Worm (Caenorhabditis elegans) whole organism, L4/young adult: Measurements from ENCODE around the gene W07E11.1.

ENCODE experiments used
- W03F9.2 ChIP-seq: fragments of 150-350 bp; optimal IDR thresholded peaks from 2 replicates; lab custom pipeline; 2014; ENCODE audit warnings: missing biosample characterization, missing genetic modification characterization
- dao-5 ChIP-seq: sonication (generic microtip); optimal IDR thresholded peaks from 2 replicates; lab custom pipeline; 2016; ENCODE audit warnings: missing genotype, missing genetic modification characterization, moderate library complexity, missing compliant biosample characterization
- him-1 ChIP-seq: sonication (generic microtip); optimal IDR thresholded peaks from 2 replicates; lab custom pipeline; 2016; ENCODE audit warnings: missing genotype, missing genetic modification reagents, missing genetic modification characterization, missing compliant biosample characterization

W07E11.1 gene

DNA sequence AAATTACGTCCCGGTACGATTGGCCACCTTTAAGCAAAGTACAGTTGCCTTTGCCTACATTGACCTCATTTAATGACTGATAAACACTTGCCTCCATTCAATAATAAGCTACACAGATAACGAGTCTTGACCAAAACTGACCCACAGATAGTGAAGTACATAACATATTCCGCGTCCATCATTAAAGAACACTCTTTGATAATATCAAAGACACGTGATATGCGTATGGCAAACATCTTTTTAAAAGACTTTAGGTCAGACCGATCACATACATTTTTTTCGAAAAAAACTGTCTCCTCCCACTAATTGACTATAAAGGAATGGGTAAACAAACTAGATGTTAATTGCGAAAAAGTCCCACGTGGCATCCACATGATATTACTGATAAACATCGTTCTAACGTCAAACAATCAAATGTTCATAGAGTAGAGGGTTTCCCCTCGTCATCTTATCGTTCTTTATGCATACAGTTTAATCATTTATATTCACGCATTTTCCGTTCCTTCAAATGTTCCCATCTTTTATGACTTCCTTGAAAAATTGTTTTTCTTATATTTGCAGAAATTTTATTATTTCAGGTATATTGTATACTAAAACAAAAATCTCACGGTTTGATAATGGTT lies at the start of gene W07E11.1:
W07E11.1 (plus strand) TSS at position 573 of the 623 bp plus-strand sequence.
- no peak for TF ChIP-seq W03F9.2 (tag; lab: Kevin White, UChicago)
- no peak for TF ChIP-seq dao-5 (tag; lab: Kevin White, UChicago)
- TF ChIP-seq him-1 (tag; lab: Kevin White, UChicago) = no peak

DNA sequence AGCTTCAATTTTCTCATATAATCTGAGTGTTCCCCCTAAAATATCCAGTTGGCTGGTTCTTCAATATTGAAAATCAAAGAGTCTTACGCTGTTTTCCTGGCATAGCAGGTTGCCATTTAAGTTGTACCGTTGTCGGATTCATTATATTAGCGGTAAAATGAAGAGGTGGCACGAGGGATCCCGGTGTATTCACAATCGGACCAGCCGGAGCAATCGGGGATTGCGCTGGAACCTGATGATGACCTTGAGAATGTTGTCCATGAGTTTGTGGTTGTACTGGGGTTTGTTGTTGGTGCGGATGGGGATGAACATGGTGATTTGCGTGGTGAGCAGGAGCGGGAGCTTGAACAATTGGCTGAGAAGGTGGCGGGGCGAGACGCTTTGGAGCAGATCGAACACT lies 39.9 kb upstream of the W07E11.1 start:
- TF ChIP-seq him-1 (tag; lab: Kevin White, UChicago) (no peak), W03F9.2 (tag; lab: Kevin White, UChicago) (no peak)

DNA sequence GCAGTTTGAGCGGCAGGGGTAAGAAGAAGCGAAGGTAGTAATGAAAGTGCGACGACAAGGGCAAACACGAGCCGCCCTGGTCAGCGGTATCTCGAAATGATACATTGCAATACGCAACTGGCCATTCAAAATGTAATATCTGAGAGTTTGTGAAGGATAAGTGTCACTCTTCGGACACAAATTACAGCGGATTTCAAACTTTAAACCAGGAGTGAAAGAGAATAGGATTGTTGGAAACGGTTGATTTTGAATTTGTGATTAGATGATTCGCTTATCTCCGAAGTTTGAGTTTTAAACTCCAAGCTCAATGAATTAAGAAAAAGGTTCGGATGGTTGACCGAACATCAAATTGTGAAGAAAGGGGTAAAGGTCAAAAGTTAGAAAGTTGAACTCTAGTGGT lies 37.1 kb upstream of the W07E11.1 start, which contains the start of gene ZC374.2:
ZC374.2 (minus strand) TSS at position 101 of the 400 bp plus-strand sequence.
- no peak for TF ChIP-seq dao-5 (tag; lab: Kevin White, UChicago)
- TF ChIP-seq him-1 (tag; lab: Kevin White, UChicago) = no peak
- no peak for TF ChIP-seq W03F9.2 (tag; lab: Kevin White, UChicago)

DNA sequence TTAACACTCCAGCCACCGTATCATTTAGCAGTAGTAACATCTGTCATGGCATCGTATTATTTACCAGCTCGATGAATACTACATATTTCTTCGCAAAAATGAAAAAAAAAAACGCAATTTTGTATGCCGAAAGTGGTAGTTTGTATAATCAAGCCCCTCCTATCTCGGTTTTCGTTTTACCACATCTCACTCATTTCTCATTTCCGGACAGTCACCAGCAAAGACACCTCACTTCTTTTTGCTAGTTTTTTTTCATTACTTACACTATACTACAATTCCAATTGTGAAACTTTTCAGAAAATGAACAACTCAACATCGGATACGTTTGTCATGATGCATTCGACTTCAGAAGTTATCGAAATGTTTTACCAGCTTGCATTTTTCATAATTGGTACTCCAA lies 35.3 kb upstream of the W07E11.1 start, which contains the start of gene gnrr-3:
gnrr-3 (plus strand) TSS at position 301 of the 400 bp plus-strand sequence.
- TF ChIP-seq him-1 (tag; lab: Kevin White, UChicago) (no peak), dao-5 (tag; lab: Kevin White, UChicago) (no peak), W03F9.2 (tag; lab: Kevin White, UChicago) (no peak)

DNA sequence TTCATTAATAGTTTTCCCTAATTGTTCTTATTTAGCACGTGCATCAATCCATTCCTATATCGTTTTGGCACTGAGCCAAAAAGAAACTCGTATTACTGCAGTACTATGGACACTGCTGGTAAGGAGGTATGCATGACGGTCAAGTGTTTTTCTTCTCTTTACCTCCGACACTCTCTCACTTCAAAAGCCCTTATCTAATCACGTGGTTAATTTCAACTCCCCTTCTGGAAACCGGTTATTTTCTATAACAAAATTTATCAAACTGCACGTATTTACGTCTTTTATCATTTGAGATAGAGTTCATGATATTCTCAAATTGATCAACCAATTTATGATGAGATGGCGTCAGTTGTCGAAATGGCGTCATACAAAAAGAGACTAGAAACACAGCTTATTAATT lies 32.8 kb upstream of the W07E11.1 start:
- TF ChIP-seq W03F9.2 (tag; lab: Kevin White, UChicago) (no peak), dao-5 (tag; lab: Kevin White, UChicago) (no peak), him-1 (tag; lab: Kevin White, UChicago) (no peak)

DNA sequence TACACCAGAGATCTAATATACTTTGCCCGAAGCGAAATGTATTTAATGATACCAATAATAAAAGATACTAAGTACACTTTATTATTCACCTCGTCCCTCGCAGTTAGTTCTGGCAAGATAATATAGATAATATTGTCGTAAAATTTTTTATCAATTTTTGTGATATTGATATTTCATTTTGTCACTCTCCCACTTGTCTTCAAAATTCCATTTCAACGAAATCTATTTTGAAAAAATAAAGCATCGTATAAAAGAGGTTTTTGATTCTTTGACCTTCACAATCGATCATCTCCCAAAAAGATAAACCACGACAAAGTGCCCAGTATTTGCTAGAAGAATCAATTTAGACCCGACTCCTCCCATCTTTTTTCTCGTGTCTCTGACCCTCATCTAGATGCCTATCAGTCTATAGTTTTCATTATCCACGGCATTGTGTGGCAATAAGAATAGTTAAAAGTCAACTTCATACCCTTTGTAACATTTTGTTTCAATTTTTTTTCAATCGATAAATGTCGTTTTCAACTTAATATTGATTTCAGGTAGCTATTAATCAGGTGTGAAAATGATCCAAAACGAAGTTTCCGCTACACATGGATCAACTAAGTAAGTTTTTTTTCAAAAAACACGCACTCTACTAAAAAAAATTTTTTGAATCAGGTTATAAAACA lies 30.5 kb upstream of the W07E11.1 start, which contains the start of gene cbs-1:
cbs-1 (plus strand) TSS at position 534 of the 668 bp plus-strand sequence.
- TF ChIP-seq W03F9.2 (tag; lab: Kevin White, UChicago) (no peak), him-1 (tag; lab: Kevin White, UChicago) (no peak), dao-5 (tag; lab: Kevin White, UChicago) (no peak)

DNA sequence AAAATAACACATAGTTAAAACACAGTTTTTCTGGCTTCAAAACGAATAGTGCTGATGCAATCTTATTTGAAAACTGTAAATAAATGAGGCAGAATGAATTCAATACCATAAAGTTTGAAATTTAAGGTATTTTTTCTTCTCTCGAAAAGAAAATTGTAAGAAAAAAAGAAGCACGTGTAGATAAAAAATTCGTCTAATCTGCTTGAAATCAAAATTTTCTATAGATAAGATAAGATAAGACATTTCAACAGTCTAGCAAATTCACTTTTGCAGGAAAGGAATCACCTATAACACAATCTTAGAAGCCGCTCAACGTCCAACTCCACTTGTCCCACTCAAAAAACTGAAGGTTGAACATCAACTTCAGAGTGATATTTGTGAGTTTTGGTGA lies 30.0 kb upstream of the W07E11.1 start:
- no peak for TF ChIP-seq him-1 (tag; lab: Kevin White, UChicago)

DNA sequence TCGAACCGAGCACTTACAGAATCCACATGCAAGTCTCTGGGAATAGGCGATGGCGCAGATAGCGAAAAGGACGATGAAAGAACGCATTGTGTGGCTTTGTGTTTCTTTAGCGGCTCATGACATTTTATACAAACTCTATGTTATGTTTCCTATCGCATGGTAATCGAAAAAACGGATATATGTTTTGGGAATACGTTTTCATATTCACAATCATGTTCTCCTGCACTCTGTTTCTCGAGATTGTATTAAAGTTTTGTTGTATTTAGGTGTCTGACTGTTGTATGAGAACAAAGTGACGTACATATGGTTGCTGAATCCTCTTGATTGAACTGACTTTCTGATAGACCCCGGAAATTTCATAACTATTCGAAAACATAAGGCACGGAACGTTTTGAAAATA lies 26.1 kb upstream of the W07E11.1 start, which contains the start of gene ZC373.2:
ZC373.2 (minus strand) TSS at position 101 of the 400 bp plus-strand sequence.
- no peak for TF ChIP-seq him-1 (tag; lab: Kevin White, UChicago)
- TF ChIP-seq dao-5 (tag; lab: Kevin White, UChicago) = no peak
- no peak for TF ChIP-seq W03F9.2 (tag; lab: Kevin White, UChicago)

DNA sequence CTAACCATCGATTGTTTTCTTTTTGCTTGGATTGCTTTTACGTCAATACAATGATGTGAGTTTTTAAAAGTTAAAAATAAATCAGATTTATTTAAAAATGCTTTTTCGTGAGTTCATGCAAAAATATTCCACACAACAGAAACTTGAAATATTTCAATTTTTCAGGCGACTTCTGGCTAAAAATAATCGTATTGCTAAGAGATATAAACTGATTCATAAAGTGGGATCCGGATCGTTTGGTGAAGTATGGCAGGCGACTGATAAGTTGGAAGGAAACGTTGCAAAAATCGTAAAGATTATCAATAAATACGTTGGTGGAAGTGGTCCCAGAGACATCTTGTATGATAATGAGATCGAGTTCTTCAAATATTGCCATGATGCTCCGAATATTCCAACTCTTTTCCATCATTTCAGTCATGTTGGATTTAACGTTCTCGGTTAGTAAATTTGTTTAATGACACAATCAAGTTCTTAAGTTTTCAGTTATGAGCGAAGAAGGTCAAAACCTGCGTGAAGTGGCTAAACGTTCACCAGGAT lies 23.9 kb upstream of the W07E11.1 start, which contains the start of gene ZC373.3:
ZC373.3 (plus strand) TSS at position 51 of the 537 bp plus-strand sequence.
- TF ChIP-seq dao-5 (tag; lab: Kevin White, UChicago) = no peak
- TF ChIP-seq W03F9.2 (tag; lab: Kevin White, UChicago) = no peak
- no peak for TF ChIP-seq him-1 (tag; lab: Kevin White, UChicago)

DNA sequence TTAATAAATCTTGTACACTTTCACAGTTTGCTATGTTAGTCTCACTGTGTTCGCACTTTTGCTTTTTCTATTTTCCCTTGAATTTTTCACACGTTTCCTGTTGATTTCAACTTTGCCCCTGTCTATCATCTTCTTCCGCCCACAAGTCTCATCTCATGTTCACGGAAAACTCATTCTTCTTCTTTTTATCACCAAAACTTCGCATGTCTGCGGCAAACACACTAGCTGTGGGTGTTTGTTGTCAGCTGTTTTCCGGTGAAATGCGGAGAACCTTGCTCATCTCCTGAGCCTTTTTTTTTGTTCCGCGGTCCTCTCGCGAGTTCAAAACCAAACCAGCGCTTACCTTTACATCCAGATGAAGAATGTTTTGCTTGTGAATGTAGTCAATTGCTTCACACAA lies 16.0 kb upstream of the W07E11.1 start:
- no peak for TF ChIP-seq W03F9.2 (tag; lab: Kevin White, UChicago)
- TF ChIP-seq him-1 (tag; lab: Kevin White, UChicago) = no peak
- no peak for TF ChIP-seq dao-5 (tag; lab: Kevin White, UChicago)

DNA sequence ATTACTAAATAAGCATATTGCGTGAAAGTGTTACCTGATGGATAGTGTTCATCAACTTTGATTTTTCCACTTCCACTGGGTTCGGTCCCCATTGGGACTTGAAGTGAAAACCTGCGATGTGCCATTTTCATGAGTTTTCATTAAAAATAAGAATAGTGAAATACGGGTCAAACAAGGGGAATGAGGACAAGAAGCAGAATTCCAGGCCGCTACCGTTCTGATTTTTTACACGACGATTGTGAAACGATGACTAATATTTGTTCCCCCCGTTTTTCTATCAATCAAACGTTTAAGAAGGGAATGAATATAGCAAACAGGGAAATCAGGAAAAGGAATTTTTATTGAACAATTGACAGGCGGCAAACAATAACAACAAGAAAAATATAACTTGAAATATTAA lies 14.7 kb upstream of the W07E11.1 start, which contains the start of gene mlck-1:
mlck-1 (minus strand) TSS at position 101 of the 400 bp plus-strand sequence.
- no peak for TF ChIP-seq him-1 (tag; lab: Kevin White, UChicago)
- no peak for TF ChIP-seq dao-5 (tag; lab: Kevin White, UChicago)
- TF ChIP-seq W03F9.2 (tag; lab: Kevin White, UChicago) = no peak

DNA sequence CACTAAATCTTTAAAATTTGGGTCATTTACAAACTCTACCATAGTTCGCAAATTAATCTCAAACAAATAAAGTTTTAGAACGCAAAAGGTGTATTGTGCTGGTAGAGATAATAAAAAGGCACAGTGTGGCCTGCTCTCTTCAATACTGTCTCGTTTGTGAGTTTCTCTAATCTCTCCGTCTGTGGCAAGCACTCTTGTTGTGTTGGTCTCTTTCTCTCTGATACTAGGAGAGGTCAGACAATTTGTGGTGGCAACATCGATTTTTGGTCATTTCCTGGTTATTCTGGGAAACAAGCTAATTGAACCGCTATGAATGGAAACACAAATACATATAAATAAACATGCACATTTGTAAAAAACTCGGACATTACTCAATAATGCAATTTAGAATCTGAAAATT lies 10.2 kb upstream of the W07E11.1 start, which contains the start of gene ZC373.5:
ZC373.5 (minus strand) TSS at position 159 of the 400 bp plus-strand sequence.
- TF ChIP-seq W03F9.2 (tag; lab: Kevin White, UChicago) = no peak
- no peak for TF ChIP-seq him-1 (tag; lab: Kevin White, UChicago)
- no peak for TF ChIP-seq dao-5 (tag; lab: Kevin White, UChicago)

DNA sequence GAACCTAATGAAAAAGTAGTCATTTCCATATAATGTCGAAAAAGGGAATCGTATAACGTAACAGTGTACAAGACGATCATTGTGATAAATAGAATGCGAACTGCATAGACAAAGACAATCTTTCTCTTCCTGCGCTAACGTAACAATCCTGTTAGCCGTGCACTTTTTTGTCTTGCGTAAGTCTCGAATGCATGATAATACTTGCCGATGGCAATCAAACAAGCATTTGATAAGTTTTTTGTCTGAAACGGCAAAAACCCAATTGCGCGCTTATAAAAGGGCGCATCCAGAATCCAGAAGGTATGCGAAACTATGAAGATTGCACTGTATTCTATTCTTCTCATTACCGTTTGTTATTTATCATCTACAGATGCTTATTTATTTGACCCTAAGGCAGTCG lies 9.4 kb upstream of the W07E11.1 start, which contains the start of gene dao-4:
dao-4 (plus strand) TSS at position 301 of the 400 bp plus-strand sequence.
- no peak for TF ChIP-seq him-1 (tag; lab: Kevin White, UChicago)
- no peak for TF ChIP-seq dao-5 (tag; lab: Kevin White, UChicago)
- TF ChIP-seq W03F9.2 (tag; lab: Kevin White, UChicago) = no peak
